Fruit fly (Drosophila melanogaster): ENCODE results near the gene U2af38.

DNA sequence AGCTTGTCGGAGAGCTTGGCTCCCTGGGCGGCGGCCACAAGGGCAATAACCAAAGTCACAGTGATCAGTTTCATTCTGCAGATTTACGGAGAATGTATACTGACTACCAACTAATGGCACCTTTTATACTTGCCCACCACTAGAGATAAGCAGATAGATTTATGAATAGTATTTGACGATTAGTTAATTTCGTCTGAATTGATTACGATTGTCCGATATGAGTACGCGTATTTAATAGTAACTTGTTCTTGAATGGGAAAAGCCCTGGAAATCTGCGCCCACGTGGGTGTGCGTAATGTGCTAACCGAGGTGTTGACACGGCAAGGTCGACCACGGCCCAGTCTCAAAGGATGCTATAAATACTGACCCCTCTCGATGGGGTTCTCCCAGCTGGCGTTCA is 26.7 kb upstream of the U2af38 start, which contains the start of gene CG11911:
- no peak for TF ChIP-seq dati (GFP tag; IDR thresholded peaks at IDR 0.05)
- no peak for TF ChIP-seq CG10979 (tag; optimal IDR thresholded peaks at IDR 0.05)
